Worm (Caenorhabditis elegans) whole organism, mixed stage, embryonic: ENCODE data around the gene K10B4.3.
A peak's percentile ranks its signal among the peaks of the same experiment; 100 is the strongest.

Experiments used
- blmp-1 ChIP-seq: fragments of 150-350 bp; optimal IDR thresholded peaks from 2 replicates; lab custom pipeline; 2014; ENCODE audit warnings: missing biosample characterization, missing genetic modification characterization
- ceh-39 ChIP-seq: fragments of 150-350 bp; optimal IDR thresholded peaks from 2 replicates; lab custom pipeline; 2014; ENCODE audit warnings: missing biosample characterization, missing genetic modification characterization
- ceh-43 ChIP-seq: fragments of 200-800 bp; sonication (Bioruptor generic); optimal IDR thresholded peaks from 2 replicates; lab custom pipeline; 2018; ENCODE audit warnings: mild to moderate bottlenecking, missing genetic modification characterization, moderate library complexity, missing compliant biosample characterization
- ceh-83 ChIP-seq: fragments of 200-800 bp; sonication (Bioruptor generic); optimal IDR thresholded peaks from 2 replicates; lab custom pipeline; 2018; ENCODE audit warnings: mild to moderate bottlenecking, missing genetic modification characterization, missing compliant biosample characterization
- ces-1 ChIP-seq: fragments of 150-350 bp; optimal IDR thresholded peaks from 2 replicates; lab custom pipeline; 2014; ENCODE audit warnings: missing biosample characterization, missing genetic modification reagents, missing genetic modification characterization
- elt-1 ChIP-seq: sonication (generic microtip); optimal IDR thresholded peaks from 2 replicates; lab custom pipeline; 2017; ENCODE audit warnings: missing genetic modification characterization, mild to moderate bottlenecking, missing compliant biosample characterization, antibody characterized with exemption, moderate library complexity, borderline replicate concordance; ENCODE audit not compliant: insufficient read depth
- elt-3 ChIP-seq: fragments of 150-350 bp; optimal IDR thresholded peaks from 2 replicates; lab custom pipeline; 2014; ENCODE audit warnings: missing biosample characterization, missing genetic modification characterization
- flh-1 ChIP-seq: fragments of 200-800 bp; sonication (Bioruptor generic); optimal IDR thresholded peaks from 2 replicates; lab custom pipeline; 2018; ENCODE audit warnings: mild to moderate bottlenecking, missing genetic modification characterization, moderate library complexity, missing compliant biosample characterization
- ham-2 ChIP-seq: fragments of 200-800 bp; sonication (Bioruptor generic); optimal IDR thresholded peaks from 2 replicates; lab custom pipeline; 2018; ENCODE audit warnings: mild to moderate bottlenecking, missing genetic modification characterization, missing compliant biosample characterization
- hlh-1 ChIP-seq: fragments of 150-350 bp; optimal IDR thresholded peaks from 2 replicates; lab custom pipeline; 2014; ENCODE audit warnings: missing biosample characterization, missing genetic modification reagents, missing genetic modification characterization
- lin-32 ChIP-seq: fragments of 200-800 bp; sonication (Bioruptor generic); optimal IDR thresholded peaks from 2 replicates; lab custom pipeline; 2018; ENCODE audit warnings: mild to moderate bottlenecking, missing genetic modification characterization, missing compliant biosample characterization
- lsy-2 ChIP-seq: fragments of 150-350 bp; optimal IDR thresholded peaks from 2 replicates; lab custom pipeline; 2014; ENCODE audit warnings: missing biosample characterization, missing genetic modification characterization
- mep-1 ChIP-seq: fragments of 150-350 bp; optimal IDR thresholded peaks from 2 replicates; lab custom pipeline; 2017; ENCODE audit warnings: missing biosample characterization, missing genetic modification reagents, missing genetic modification characterization, inconsistent platforms
- mls-2 ChIP-seq: sonication (generic microtip); optimal IDR thresholded peaks from 2 replicates; lab custom pipeline; 2016; ENCODE audit warnings: mild to moderate bottlenecking, missing genetic modification characterization, moderate library complexity, missing compliant biosample characterization
- nhr-12 ChIP-seq: fragments of 150-350 bp; optimal IDR thresholded peaks from 2 replicates; lab custom pipeline; 2014; ENCODE audit warnings: missing biosample characterization, missing genetic modification characterization
- nhr-2 ChIP-seq: fragments of 150-350 bp; optimal IDR thresholded peaks from 2 replicates; lab custom pipeline; 2014; ENCODE audit warnings: missing biosample characterization, missing genetic modification characterization
- nhr-237 ChIP-seq: fragments of 150-350 bp; optimal IDR thresholded peaks from 2 replicates; lab custom pipeline; 2014; ENCODE audit warnings: missing biosample characterization, missing genetic modification characterization
- nhr-76 ChIP-seq: sonication (generic microtip); optimal IDR thresholded peaks from 2 replicates; lab custom pipeline; 2017; ENCODE audit warnings: missing biosample characterization, missing genetic modification characterization
- pha-4 ChIP-seq: fragments of 150-350 bp; optimal IDR thresholded peaks from 2 replicates; lab custom pipeline; 2018; ENCODE audit warnings: missing biosample characterization, missing genetic modification reagents, missing genetic modification characterization
- snpc-4 ChIP-seq: fragments of 150-350 bp; optimal IDR thresholded peaks from 2 replicates; lab custom pipeline; 2014; ENCODE audit warnings: missing biosample characterization, missing genetic modification characterization
- unc-120 ChIP-seq: sonication (generic microtip); optimal IDR thresholded peaks from 2 replicates; lab custom pipeline; 2017; ENCODE audit warnings: missing genetic modification characterization, missing compliant biosample characterization; ENCODE audit not compliant: poor library complexity, severe bottlenecking
- unc-39 ChIP-seq: fragments of 150-350 bp; optimal IDR thresholded peaks from 2 replicates; lab custom pipeline; 2014; ENCODE audit warnings: missing biosample characterization, missing genetic modification characterization
- unc-62 ChIP-seq: fragments of 150-350 bp; optimal IDR thresholded peaks from 2 replicates; lab custom pipeline; 2014; ENCODE audit warnings: missing biosample characterization, missing genetic modification reagents, missing genetic modification characterization
- ztf-11 ChIP-seq: fragments of 150-350 bp; optimal IDR thresholded peaks from 2 replicates; lab custom pipeline; 2014; ENCODE audit warnings: missing biosample characterization, missing genetic modification characterization

Gene K10B4.3

ce11 chrII:121121-121520 lies at the start of gene K10B4.3:
TSS of gene K10B4.3 (minus strand) at chrII:121221.
- TF ChIP-seq snpc-4: no peak
- TF ChIP-seq ceh-43 (GFP tag; lab: Kevin White, UChicago): no peak
- TF ChIP-seq nhr-237: no peak
- no peak for TF ChIP-seq nhr-76 (tag; lab: Kevin White, UChicago)
- TF ChIP-seq elt-3 (tag; lab: Kevin White, UChicago): no peak

- TF ChIP-seq ces-1 (GFP tag; lab: Kevin White, UChicago): peak; percentile 98
- no peak for TF ChIP-seq nhr-2 (tag; lab: Kevin White, UChicago)
These were observed 42.2 kb upstream of the K10B4.3 start for ce11 chrII:163229-163628.

- TF ChIP-seq elt-1 (peak; percentile 2), flh-1 (GFP tag; lab: Kevin White, UChicago) (no peak)
These were observed 41.2 kb upstream of the K10B4.3 start, which contains the start of gene etr-1 for ce11 chrII:162182-162581. TSS of gene etr-1 (plus strand) at chrII:162374.

ce11 chrII:161275-161674 lies 40.3 kb upstream of the K10B4.3 start:
- TF ChIP-seq nhr-12 (no peak), hlh-1 (tag; lab: Kevin White, UChicago) (peak; percentile 99), blmp-1 (tag; lab: Kevin White, UChicago) (no peak), nhr-2 (tag; lab: Kevin White, UChicago) (no peak), unc-62 (peak; percentile 74), unc-120 (tag; lab: Kevin White, UChicago) (peak; percentile 80), ces-1 (GFP tag; lab: Kevin White, UChicago) (peak; percentile 29)

- peak; percentile 52 for TF ChIP-seq lin-32 (GFP tag; lab: Kevin White, UChicago)
- no peak for TF ChIP-seq mls-2 (tag; lab: Kevin White, UChicago)
- peak; percentile 64 for TF ChIP-seq hlh-1 (tag; lab: Kevin White, UChicago)
These were observed 39.6 kb upstream of the K10B4.3 start for ce11 chrII:160561-161123.

ce11 chrII:159294-159922 lies 38.4 kb upstream of the K10B4.3 start:
- no peak for TF ChIP-seq nhr-76 (tag; lab: Kevin White, UChicago)
- TF ChIP-seq unc-39: no peak
- TF ChIP-seq pha-4 (tag; lab: Kevin White, UChicago): peak; percentile 26
- TF ChIP-seq nhr-237: no peak
- peak; percentile 54 for TF ChIP-seq lsy-2 (tag; lab: Kevin White, UChicago)
- no peak for TF ChIP-seq mep-1 (tag; lab: Kevin White, UChicago)
- no peak for TF ChIP-seq ztf-11
- TF ChIP-seq ham-2 (GFP tag; lab: Kevin White, UChicago): no peak
- TF ChIP-seq unc-62: peak; percentile 51
- TF ChIP-seq hlh-1 (tag; lab: Kevin White, UChicago): peak; percentile 68
- TF ChIP-seq unc-120 (tag; lab: Kevin White, UChicago): peak; percentile 10
- TF ChIP-seq ceh-83 (GFP tag; lab: Kevin White, UChicago): no peak
- TF ChIP-seq ceh-39 (tag; lab: Kevin White, UChicago): peak; percentile 89
- no peak for TF ChIP-seq mls-2 (tag; lab: Kevin White, UChicago)

- no peak for TF ChIP-seq unc-39
- TF ChIP-seq mls-2 (tag; lab: Kevin White, UChicago): no peak
- no peak for TF ChIP-seq unc-62
- TF ChIP-seq ham-2 (GFP tag; lab: Kevin White, UChicago): peak; percentile 52
- peak; percentile 90 for TF ChIP-seq ces-1 (GFP tag; lab: Kevin White, UChicago)
- TF ChIP-seq blmp-1 (tag; lab: Kevin White, UChicago): peak; percentile 59
These were observed 37.1 kb upstream of the K10B4.3 start for ce11 chrII:158004-158731.
